Worm (Caenorhabditis elegans) whole organism, L1 larva: ENCODE results near the gene C42C1.8.
A peak's percentile ranks its signal among the peaks of the same experiment; 100 is the strongest.

Source experiments
- C04F5.9 ChIP-seq: sonication (generic microtip); optimal IDR thresholded peaks from 2 replicates; lab custom pipeline; 2016; ENCODE audit warnings: missing genetic modification characterization, missing compliant biosample characterization
- C16A3.4 ChIP-seq: fragments of 150-350 bp; optimal IDR thresholded peaks from 2 replicates; lab custom pipeline; 2014; ENCODE audit warnings: missing biosample characterization, missing genetic modification characterization
- C34B4.2 ChIP-seq: sonication (generic microtip); optimal IDR thresholded peaks from 2 replicates; lab custom pipeline; 2017; ENCODE audit warnings: mild to moderate bottlenecking, missing genetic modification characterization, missing compliant biosample characterization
- F16B12.6 ChIP-seq: fragments of 150-350 bp; optimal IDR thresholded peaks from 2 replicates; lab custom pipeline; 2014; ENCODE audit warnings: missing biosample characterization, missing genetic modification characterization
- Y116A8C.19 ChIP-seq: sonication (generic microtip); optimal IDR thresholded peaks from 2 replicates; lab custom pipeline; 2016; ENCODE audit warnings: missing compliant biosample characterization, missing genetic modification characterization, borderline replicate concordance
- aha-1 ChIP-seq: fragments of 150-350 bp; optimal IDR thresholded peaks from 2 replicates; lab custom pipeline; 2014; ENCODE audit warnings: missing biosample characterization, missing genetic modification characterization
- aly-2 ChIP-seq: fragments of 150-350 bp; optimal IDR thresholded peaks from 2 replicates; lab custom pipeline; 2014; ENCODE audit warnings: missing biosample characterization, missing genetic modification characterization
- ama-1 ChIP-seq: fragments of 150-350 bp; optimal IDR thresholded peaks from 2 replicates; lab custom pipeline; 2014
- blmp-1 ChIP-seq: fragments of 150-350 bp; optimal IDR thresholded peaks from 2 replicates; lab custom pipeline; 2014; ENCODE audit warnings: missing biosample characterization, missing genetic modification characterization
- ceh-88 ChIP-seq: fragments of 200-800 bp; sonication (Bioruptor generic); IDR thresholded peaks from 2 replicates; pipeline ENCODE4 v1.3.6; 2022; ENCODE audit warnings: missing genetic modification characterization, missing compliant biosample characterization
- ceh-90 ChIP-seq: sonication (generic microtip); optimal IDR thresholded peaks from 2 replicates; lab custom pipeline; 2016; ENCODE audit warnings: missing genetic modification characterization, missing compliant biosample characterization
- ces-1 ChIP-seq: fragments of 150-350 bp; optimal IDR thresholded peaks from 2 replicates; lab custom pipeline; 2014; ENCODE audit warnings: missing biosample characterization, missing genetic modification reagents, missing genetic modification characterization
- dpl-1 ChIP-seq, 3 experiments: fragments of 150-350 bp in 2 of 3; sonication (generic microtip) in 1 of 3; optimal IDR thresholded peaks; 2 replicates each; lab custom pipeline; 2014 to 2017; ENCODE audit warnings: missing biosample characterization in 3 of 3, missing genetic modification characterization in 3 of 3, missing genetic modification reagents in 3 of 3
- dsc-1 ChIP-seq: sonication (generic microtip); optimal IDR thresholded peaks from 2 replicates; lab custom pipeline; 2016; ENCODE audit warnings: mild to moderate bottlenecking, missing genetic modification characterization, missing compliant biosample characterization
- efl-1 ChIP-seq, 4 experiments: fragments of 150-350 bp; optimal IDR thresholded peaks in 3 of 4; peaks in 1 of 4; 1 replicate in 1 of 4; 2 replicates in 3 of 4; lab custom pipeline; 2014; ENCODE audit warnings: missing biosample characterization in 2 of 4, missing genetic modification characterization in 2 of 4, missing genetic modification reagents in 2 of 4
- efl-3 ChIP-seq: fragments of 200-800 bp; sonication (Bioruptor generic); optimal IDR thresholded peaks from 2 replicates; lab custom pipeline; 2018; ENCODE audit warnings: mild to moderate bottlenecking, missing genetic modification characterization, missing compliant biosample characterization
- elt-3 ChIP-seq, 6 experiments: fragments of 150-350 bp in 1 of 6; sonication (generic microtip); optimal IDR thresholded peaks; 2 replicates each; lab custom pipeline; 2017 to 2018; ENCODE audit warnings: missing biosample characterization in 6 of 6, missing genetic modification characterization in 6 of 6, inconsistent platforms in 1 of 6
- fkh-10 ChIP-seq: sonication (generic microtip); optimal IDR thresholded peaks from 2 replicates; lab custom pipeline; 2017; ENCODE audit warnings: missing biosample characterization, missing genetic modification reagents, missing genetic modification characterization
- fkh-4 ChIP-seq: sonication (generic microtip); optimal IDR thresholded peaks from 2 replicates; lab custom pipeline; 2016; ENCODE audit warnings: missing compliant biosample characterization, missing genetic modification characterization, borderline replicate concordance
- fkh-8 ChIP-seq: sonication (generic microtip); optimal IDR thresholded peaks from 2 replicates; lab custom pipeline; 2016; ENCODE audit warnings: mild to moderate bottlenecking, missing genetic modification characterization, missing compliant biosample characterization
- lin-14 ChIP-seq: fragments of 200-800 bp; sonication (Bioruptor generic); optimal IDR thresholded peaks from 2 replicates; lab custom pipeline; 2018; ENCODE audit warnings: mild to moderate bottlenecking, missing genetic modification characterization, moderate library complexity, missing compliant biosample characterization
- lin-35 ChIP-seq, 2 experiments: fragments of 150-350 bp; optimal IDR thresholded peaks; 2 replicates each; lab custom pipeline; 2014; ENCODE audit warnings: missing biosample characterization in 2 of 2, missing genetic modification characterization in 2 of 2, missing genetic modification reagents in 2 of 2
- lin-39 ChIP-seq: fragments of 150-350 bp; optimal IDR thresholded peaks from 2 replicates; lab custom pipeline; 2014; ENCODE audit warnings: missing biosample characterization, missing genetic modification reagents, missing genetic modification characterization
- lir-3 ChIP-seq: sonication (generic microtip); optimal IDR thresholded peaks from 2 replicates; lab custom pipeline; 2016; ENCODE audit warnings: mild to moderate bottlenecking, missing genetic modification characterization, moderate library complexity, missing compliant biosample characterization; ENCODE audit not compliant: poor library complexity
- lsy-2 ChIP-seq, 2 experiments: fragments of 150-350 bp; optimal IDR thresholded peaks; 2 replicates each; lab custom pipeline; 2014; ENCODE audit warnings: missing biosample characterization in 2 of 2, missing genetic modification characterization in 2 of 2
- mep-1 ChIP-seq: fragments of 150-350 bp; optimal IDR thresholded peaks from 2 replicates; lab custom pipeline; 2014; ENCODE audit warnings: missing biosample characterization, missing genetic modification characterization
- nhr-12 ChIP-seq: sonication (generic microtip); optimal IDR thresholded peaks from 2 replicates; lab custom pipeline; 2017; ENCODE audit warnings: missing biosample characterization, missing genetic modification characterization
- nhr-20 ChIP-seq: sonication (generic microtip); optimal IDR thresholded peaks from 2 replicates; lab custom pipeline; 2016; ENCODE audit warnings: mild to moderate bottlenecking, missing genetic modification characterization, missing compliant biosample characterization
- nhr-28 ChIP-seq: fragments of 150-350 bp; optimal IDR thresholded peaks from 2 replicates; lab custom pipeline; 2014; ENCODE audit warnings: missing biosample characterization, missing genetic modification characterization
- nhr-47 ChIP-seq: sonication (generic microtip); optimal IDR thresholded peaks from 2 replicates; lab custom pipeline; 2016; ENCODE audit warnings: mild to moderate bottlenecking, missing genetic modification characterization, moderate library complexity, missing compliant biosample characterization
- nhr-71 ChIP-seq: sonication (generic microtip); optimal IDR thresholded peaks from 2 replicates; lab custom pipeline; 2016; ENCODE audit warnings: mild to moderate bottlenecking, missing genetic modification characterization, moderate library complexity, missing compliant biosample characterization
- nhr-76 ChIP-seq: sonication (generic microtip); optimal IDR thresholded peaks from 2 replicates; lab custom pipeline; 2017; ENCODE audit warnings: missing biosample characterization, missing genetic modification characterization
- nhr-84 ChIP-seq: sonication (generic microtip); optimal IDR thresholded peaks from 2 replicates; lab custom pipeline; 2017; ENCODE audit warnings: missing biosample characterization, missing genetic modification characterization
- nhr-90 ChIP-seq: sonication (generic microtip); optimal IDR thresholded peaks from 2 replicates; lab custom pipeline; 2016; ENCODE audit warnings: mild to moderate bottlenecking, missing genetic modification characterization, missing compliant biosample characterization; ENCODE audit not compliant: poor library complexity
- pag-3 ChIP-seq: sonication (generic microtip); optimal IDR thresholded peaks from 2 replicates; lab custom pipeline; 2017; ENCODE audit warnings: missing genetic modification characterization, mild to moderate bottlenecking, missing compliant biosample characterization, antibody characterized with exemption, borderline replicate concordance; ENCODE audit not compliant: insufficient read depth
- pax-3 ChIP-seq: fragments of 200-800 bp; sonication (Bioruptor generic); optimal IDR thresholded peaks from 2 replicates; lab custom pipeline; 2018; ENCODE audit warnings: mild to moderate bottlenecking, missing genetic modification characterization, moderate library complexity, missing compliant biosample characterization
- pqm-1 ChIP-seq: sonication (generic microtip); optimal IDR thresholded peaks from 3 replicates; lab custom pipeline; 2017; ENCODE audit warnings: missing biosample characterization, missing genetic modification characterization
- rnt-1 ChIP-seq: sonication (generic microtip); optimal IDR thresholded peaks from 2 replicates; lab custom pipeline; 2016; ENCODE audit warnings: mild to moderate bottlenecking, missing genetic modification characterization, moderate library complexity, missing compliant biosample characterization
- skn-1 ChIP-seq: fragments of 150-350 bp; optimal IDR thresholded peaks from 2 replicates; lab custom pipeline; 2014; ENCODE audit warnings: missing biosample characterization, missing genetic modification characterization
- snu-23 ChIP-seq: sonication (generic microtip); optimal IDR thresholded peaks from 2 replicates; lab custom pipeline; 2016; ENCODE audit warnings: missing genetic modification characterization, missing compliant biosample characterization
- sox-4 ChIP-seq: sonication (generic microtip); optimal IDR thresholded peaks from 2 replicates; lab custom pipeline; 2016; ENCODE audit warnings: missing genetic modification characterization, missing compliant biosample characterization
- sptf-1 ChIP-seq: fragments of 150-350 bp; optimal IDR thresholded peaks from 2 replicates; lab custom pipeline; 2014; ENCODE audit warnings: missing biosample characterization, missing genetic modification characterization
- swsn-7 ChIP-seq: sonication (generic microtip); optimal IDR thresholded peaks from 2 replicates; lab custom pipeline; 2016; ENCODE audit warnings: missing genetic modification characterization, missing compliant biosample characterization
- tbx-2 ChIP-seq: sonication (generic microtip); optimal IDR thresholded peaks from 2 replicates; lab custom pipeline; 2016; ENCODE audit warnings: missing genetic modification characterization, missing compliant biosample characterization
- unc-130 ChIP-seq: fragments of 150-350 bp; optimal IDR thresholded peaks from 2 replicates; lab custom pipeline; 2017; ENCODE audit warnings: missing biosample characterization, missing genetic modification characterization, inconsistent platforms
- unc-30 ChIP-seq: sonication (generic microtip); optimal IDR thresholded peaks from 2 replicates; lab custom pipeline; 2017; ENCODE audit warnings: missing biosample characterization, missing genetic modification characterization
- unc-62 ChIP-seq: fragments of 150-350 bp; optimal IDR thresholded peaks from 2 replicates; lab custom pipeline; 2014; ENCODE audit warnings: missing biosample characterization, missing genetic modification reagents, missing genetic modification characterization
- vab-15 ChIP-seq: sonication (generic microtip); optimal IDR thresholded peaks from 2 replicates; lab custom pipeline; 2017; ENCODE audit warnings: missing genotype, mild to moderate bottlenecking, missing genetic modification characterization, missing compliant biosample characterization
- xbp-1 ChIP-seq: sonication (generic microtip); optimal IDR thresholded peaks from 2 replicates; lab custom pipeline; 2016; ENCODE audit warnings: missing genetic modification characterization, missing compliant biosample characterization
- ztf-11 ChIP-seq, 2 experiments: sonication (generic microtip); optimal IDR thresholded peaks; 2 replicates each; lab custom pipeline; 2016 to 2017; ENCODE audit warnings: missing genetic modification characterization in 2 of 2, missing biosample characterization in 1 of 2, missing compliant biosample characterization in 1 of 2

The C42C1.8 gene

ce11 chrIV:12282157-12282789 is 8.6 kb upstream of the C42C1.8 start, which contains the start of the genes C42C1.12 and C42C1.19:
C42C1.12 (minus strand) TSS chrIV:12282207.
C42C1.19 (plus strand) TSS chrIV:12282739.
- TF ChIP-seq nhr-90 (no peak), unc-30 (tag; lab: Kevin White, UChicago) (no peak), dpl-1 (GFP tag; optimal IDR thresholded peaks at IDR 0.05; lab: Kevin White, UChicago) (peak in 1 of 3 experiments; percentile 39), C34B4.2 (no peak), lin-14 (GFP tag; lab: Kevin White, UChicago) (no peak), elt-3 (tag; optimal IDR thresholded peaks at IDR 0.05; lab: Kevin White, UChicago) (no peak), efl-3 (GFP tag; lab: Kevin White, UChicago) (no peak), lsy-2 (tag; optimal IDR thresholded peaks at IDR 0.05; lab: Kevin White, UChicago) (peak; percentile 54 to 61), blmp-1 (tag; lab: Kevin White, UChicago) (peak; percentile 15), Y116A8C.19 (tag; lab: Kevin White, UChicago) (no peak), xbp-1 (peak; percentile 32), F16B12.6 (tag; lab: Kevin White, UChicago) (peak; percentile 82), fkh-8 (tag; lab: Kevin White, UChicago) (no peak), lir-3 (tag; lab: Kevin White, UChicago) (no peak), aly-2 (tag; lab: Kevin White, UChicago) (no peak), sptf-1 (tag; lab: Kevin White, UChicago) (no peak), ceh-90 (no peak), swsn-7 (tag; lab: Kevin White, UChicago) (peak; percentile 3), tbx-2 (tag; lab: Kevin White, UChicago) (no peak), snu-23 (GFP tag; lab: Kevin White, UChicago) (no peak), C04F5.9 (tag; lab: Kevin White, UChicago) (no peak), sox-4 (tag; lab: Kevin White, UChicago) (no peak), fkh-4 (tag; lab: Kevin White, UChicago) (no peak), ceh-88 (no peak), unc-130 (tag; lab: Kevin White, UChicago) (no peak), dsc-1 (tag; lab: Kevin White, UChicago) (no peak), nhr-84 (tag; lab: Kevin White, UChicago) (no peak), fkh-10 (GFP tag; lab: Kevin White, UChicago) (no peak), lin-39 (no peak), rnt-1 (no peak), nhr-28 (no peak), unc-62 (GFP tag; lab: Kevin White, UChicago) (no peak), ama-1 (lab: Kevin White, UChicago) (no peak), C16A3.4 (tag; lab: Kevin White, UChicago) (no peak), lin-35 (GFP tag; optimal IDR thresholded peaks at IDR 0.05; lab: Kevin White, UChicago) (peak; percentile 1 to 14), pqm-1 (no peak), efl-1 (optimal IDR thresholded peaks at IDR 0.05; lab: Kevin White, UChicago) (peak; percentile 1 to 30), efl-1 (GFP tag; optimal IDR thresholded peaks at IDR 0.05 in 1 of 2; lab: Kevin White, UChicago) (peak in 1 of 2 experiments; percentile 45), mep-1 (tag; lab: Kevin White, UChicago) (peak; percentile 53), nhr-71 (tag; lab: Kevin White, UChicago) (no peak), ztf-11 (tag; optimal IDR thresholded peaks at IDR 0.05; lab: Kevin White, UChicago) (no peak), pag-3 (tag; lab: Kevin White, UChicago) (no peak)

ce11 chrIV:12282873-12283272 is 8.0 kb upstream of the C42C1.8 start, which contains the start of gene hpo-12:
hpo-12 (plus strand) TSS chrIV:12283173.
- TF ChIP-seq pax-3 (no peak), lsy-2 (tag; optimal IDR thresholded peaks at IDR 0.05; lab: Kevin White, UChicago) (no peak), nhr-76 (tag; lab: Kevin White, UChicago) (no peak), nhr-12 (tag; lab: Kevin White, UChicago) (no peak), skn-1 (tag; lab: Kevin White, UChicago) (no peak), nhr-20 (tag; lab: Kevin White, UChicago) (no peak), mep-1 (tag; lab: Kevin White, UChicago) (no peak), nhr-47 (tag; lab: Kevin White, UChicago) (no peak), vab-15 (tag; lab: Kevin White, UChicago) (no peak), ces-1 (GFP tag; lab: Kevin White, UChicago) (no peak), dpl-1 (GFP tag; optimal IDR thresholded peaks at IDR 0.05; lab: Kevin White, UChicago) (no peak), aha-1 (tag; lab: Kevin White, UChicago) (no peak), ama-1 (lab: Kevin White, UChicago) (no peak), C16A3.4 (tag; lab: Kevin White, UChicago) (no peak)
